Fruit fly (Drosophila melanogaster): ENCODE results near the gene SNF4Agamma.

DNA sequence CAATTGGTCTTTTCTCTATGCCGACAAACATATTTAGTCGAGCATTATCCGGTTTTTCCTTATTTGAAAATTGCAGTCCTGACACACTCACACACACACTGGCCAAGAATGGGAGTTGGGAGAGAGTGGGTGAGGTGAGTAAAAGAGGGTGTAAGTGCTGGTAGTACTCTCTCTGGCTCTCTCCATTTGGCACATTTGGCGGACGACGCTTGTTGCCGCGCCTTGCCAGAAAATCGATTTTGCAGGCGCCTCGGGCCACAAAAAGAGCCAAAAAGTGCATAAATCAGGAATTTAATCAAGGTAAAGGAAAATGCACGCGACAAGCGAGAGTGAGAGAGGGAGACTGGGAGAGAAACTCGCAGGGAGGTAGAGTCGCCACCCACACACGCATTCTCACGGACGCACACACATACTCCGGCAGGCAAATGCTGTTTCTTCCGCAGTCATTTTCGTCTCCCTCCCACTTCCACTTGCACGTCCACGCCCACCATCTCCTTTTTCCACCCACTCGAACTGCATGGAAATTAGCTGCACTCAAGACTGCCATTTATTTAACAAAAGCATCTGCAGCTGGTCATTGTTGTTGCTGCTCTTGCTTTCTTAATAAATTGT is 43.9 kb upstream of the SNF4Agamma start:
- TF ChIP-seq ss (GFP tag; optimal IDR thresholded peaks at IDR 0.05): peak in 1 of 2 experiments; percentile 28
- TF ChIP-seq CG4318 (GFP tag; optimal IDR thresholded peaks at IDR 0.05): no peak
- TF ChIP-seq CG9139 (GFP tag; optimal IDR thresholded peaks at IDR 0.05): no peak
- TF ChIP-seq eg (GFP tag; IDR thresholded peaks at IDR 0.05): no peak
- TF ChIP-seq CG3919 (GFP tag; optimal IDR thresholded peaks at IDR 0.05): no peak
- no peak for TF ChIP-seq Hr39 (GFP tag; optimal IDR thresholded peaks at IDR 0.05)
- no peak for TF ChIP-seq spab (GFP tag; optimal IDR thresholded peaks at IDR 0.05)
- TF ChIP-seq CG6276 (GFP tag; optimal IDR thresholded peaks at IDR 0.05): no peak
